Fruit fly (Drosophila melanogaster): ENCODE measurements around the gene SH3PX1.

SH3PX1 gene

dm6 chr3L:9692892-9693551 lies 20.6 kb downstream of the SH3PX1 start (continued):
- TF ChIP-seq ind (GFP tag; optimal IDR thresholded peaks at IDR 0.05) (peak; percentile 96), Xbp1 (GFP tag; optimal IDR thresholded peaks at IDR 0.05) (peak; percentile 96), Lhr (GFP tag; optimal IDR thresholded peaks at IDR 0.05) (peak; percentile 84), CG30020 (tag; optimal IDR thresholded peaks at IDR 0.05) (peak; percentile 81), lmd (GFP tag; IDR thresholded peaks at IDR 0.05) (peak; percentile 93), CG14965 (GFP tag; optimal IDR thresholded peaks at IDR 0.05; ENCODE audit: borderline replicate concordance) (peak; percentile 77), usp (GFP tag; optimal IDR thresholded peaks at IDR 0.05) (no peak), ara (GFP tag; IDR thresholded peaks at IDR 0.05) (peak; percentile 83), CG16863 (GFP tag; optimal IDR thresholded peaks at IDR 0.05) (peak; percentile 96), CG10543 (GFP tag; optimal IDR thresholded peaks at IDR 0.05) (peak; percentile 98), nau (GFP tag; optimal IDR thresholded peaks at IDR 0.05) (peak; percentile 92), CG2202 (tag; optimal IDR thresholded peaks at IDR 0.05) (peak; percentile 73), fd102C (GFP tag; optimal IDR thresholded peaks at IDR 0.05) (peak; percentile 16)

- TF ChIP-seq CG17568 (GFP tag; optimal IDR thresholded peaks at IDR 0.05) (peak; percentile 45), peb (GFP tag; IDR thresholded peaks at IDR 0.05) (no peak), CG3163 (GFP tag; optimal IDR thresholded peaks at IDR 0.05) (peak; percentile 98), CG4854 (GFP tag; optimal IDR thresholded peaks at IDR 0.05) (no peak), CG14441 (GFP tag; IDR thresholded peaks at IDR 0.05) (peak; percentile 31; the same call in 1 of the 2 replicates), emc (GFP tag; optimal IDR thresholded peaks at IDR 0.05) (no peak), CrebB (tag; optimal IDR thresholded peaks at IDR 0.05) (peak; percentile 14), Fer2 (tag; optimal IDR thresholded peaks at IDR 0.05) (no peak), Atf3 (GFP tag; optimal IDR thresholded peaks at IDR 0.05) (no peak), abd-A (tag; optimal IDR thresholded peaks at IDR 0.05) (peak; percentile 8), CG4820 (GFP tag; optimal IDR thresholded peaks at IDR 0.05) (no peak), nerfin-1 (tag; optimal IDR thresholded peaks at IDR 0.05) (no peak), CG8089 (GFP tag; optimal IDR thresholded peaks at IDR 0.05) (no peak), CG17829 (tag; optimal IDR thresholded peaks at IDR 0.05) (no peak), Dll (GFP tag; IDR thresholded peaks at IDR 0.05; ENCODE audit: partially characterized antibody) (peak; percentile 55; the same call in 2 of the 4 replicates), CG17385 (GFP tag; optimal IDR thresholded peaks at IDR 0.05) (no peak), Xrp1 (GFP tag; IDR thresholded peaks at IDR 0.05) (peak; percentile 7; the same call in 1 of the 2 replicates), HLHmδ (GFP tag; optimal IDR thresholded peaks at IDR 0.05) (peak; percentile 66), bigmax (GFP tag; optimal IDR thresholded peaks at IDR 0.05) (peak; percentile 10), tap (tag; optimal IDR thresholded peaks at IDR 0.05) (no peak), salm (tag; optimal IDR thresholded peaks at IDR 0.05) (peak; percentile 42), CG17359 (tag; optimal IDR thresholded peaks at IDR 0.05) (no peak), CG2120 (GFP tag; optimal IDR thresholded peaks at IDR 0.05) (no peak), wek (GFP tag; optimal IDR thresholded peaks at IDR 0.05) (peak; percentile 21), tna (GFP tag; IDR thresholded peaks at IDR 0.05; ENCODE audit: partially characterized antibody) (peak; percentile 27; the same call in 1 of the 2 replicates), NC2α (GFP tag; optimal IDR thresholded peaks at IDR 0.05) (no peak), mirr (GFP tag; optimal IDR thresholded peaks at IDR 0.05) (peak; percentile 57), CG34224 (GFP tag; IDR thresholded peaks at IDR 0.05; ENCODE audit: partially characterized antibody) (peak; percentile 73), Pdp1 (GFP tag; optimal IDR thresholded peaks at IDR 0.05) (peak in 1 of 2 experiments; percentile 23), CG1832 (GFP tag; optimal IDR thresholded peaks at IDR 0.05) (no peak), CG18011 (GFP tag; optimal IDR thresholded peaks at IDR 0.05) (peak; percentile 66), Ssrp (tag; optimal IDR thresholded peaks at IDR 0.05) (no peak), CG3407 (GFP tag; optimal IDR thresholded peaks at IDR 0.05) (peak; percentile 7), eve (GFP tag; optimal IDR thresholded peaks at IDR 0.05) (peak in 1 of 2 experiments; percentile 83)
Measured at dm6 chr3L:9692234-9692891, 21.3 kb downstream of the SH3PX1 start.

Data from whole organism, embryonic.